Fruit fly (Drosophila melanogaster) whole organism, larva: ENCODE data around the gene Dys.

Experiments used
- noc ChIP-seq: fragments of 200-800 bp; sonication (Bioruptor generic); optimal IDR thresholded peaks from 3 replicates; lab custom pipeline; 2019; ENCODE audit warnings: missing biosample characterization, mild to moderate bottlenecking, missing genetic modification characterization, moderate library complexity

The Dys gene

dm6 chr3R:19498672-19499373 lies 37.9 kb downstream of the Dys start:
- TF ChIP-seq noc (tag; lab: Kevin White, UChicago) = peak; percentile 53

- no peak for TF ChIP-seq noc (tag; lab: Kevin White, UChicago)
Measured at dm6 chr3R:19499374-19499703, 38.5 kb downstream of the Dys start.

dm6 chr3R:19499776-19500175 lies 38.9 kb downstream of the Dys start:
- no peak for TF ChIP-seq noc (tag; lab: Kevin White, UChicago)

- no peak for TF ChIP-seq noc (tag; lab: Kevin White, UChicago)
Measured at dm6 chr3R:19500588-19500987, 39.7 kb downstream of the Dys start.

dm6 chr3R:19503058-19503682 lies 42.3 kb downstream of the Dys start:
- no peak for TF ChIP-seq noc (tag; lab: Kevin White, UChicago)

dm6 chr3R:19508388-19509185 lies 47.7 kb downstream of the Dys start:
- no peak for TF ChIP-seq noc (tag; lab: Kevin White, UChicago)

dm6 chr3R:19509186-19509522 lies 48.3 kb downstream of the Dys start:
- no peak for TF ChIP-seq noc (tag; lab: Kevin White, UChicago)

dm6 chr3R:19510338-19511130 lies 49.6 kb downstream of the Dys start:
- TF ChIP-seq noc (tag; lab: Kevin White, UChicago) = no peak

- TF ChIP-seq noc (tag; lab: Kevin White, UChicago) = no peak
Measured at dm6 chr3R:19524486-19524885, 63.6 kb downstream of the Dys start.

dm6 chr3R:19568736-19569135 lies 107.9 kb downstream of the Dys start:
- TF ChIP-seq noc (tag; lab: Kevin White, UChicago) = no peak

- TF ChIP-seq noc (tag; lab: Kevin White, UChicago) = no peak
Measured at dm6 chr3R:19569139-19569538, 108.3 kb downstream of the Dys start.

- TF ChIP-seq noc (tag; lab: Kevin White, UChicago) = no peak
Measured at dm6 chr3R:19569654-19570053, 108.8 kb downstream of the Dys start.

dm6 chr3R:19571195-19571594 lies 110.3 kb downstream of the Dys start:
- no peak for TF ChIP-seq noc (tag; lab: Kevin White, UChicago)

dm6 chr3R:19571938-19572337 lies 111.1 kb downstream of the Dys start:
- no peak for TF ChIP-seq noc (tag; lab: Kevin White, UChicago)

- TF ChIP-seq noc (tag; lab: Kevin White, UChicago) = no peak
Measured at dm6 chr3R:19581829-19582228, 120.9 kb downstream of the Dys start.

- TF ChIP-seq noc (tag; lab: Kevin White, UChicago) = no peak
Measured at dm6 chr3R:19583311-19583710, 122.4 kb downstream of the Dys start.
